Fruit fly (Drosophila melanogaster): Measurements from ENCODE around the gene Pdp1.
A peak's percentile ranks its signal among the peaks of the same experiment; 100 is the strongest.

DNA sequence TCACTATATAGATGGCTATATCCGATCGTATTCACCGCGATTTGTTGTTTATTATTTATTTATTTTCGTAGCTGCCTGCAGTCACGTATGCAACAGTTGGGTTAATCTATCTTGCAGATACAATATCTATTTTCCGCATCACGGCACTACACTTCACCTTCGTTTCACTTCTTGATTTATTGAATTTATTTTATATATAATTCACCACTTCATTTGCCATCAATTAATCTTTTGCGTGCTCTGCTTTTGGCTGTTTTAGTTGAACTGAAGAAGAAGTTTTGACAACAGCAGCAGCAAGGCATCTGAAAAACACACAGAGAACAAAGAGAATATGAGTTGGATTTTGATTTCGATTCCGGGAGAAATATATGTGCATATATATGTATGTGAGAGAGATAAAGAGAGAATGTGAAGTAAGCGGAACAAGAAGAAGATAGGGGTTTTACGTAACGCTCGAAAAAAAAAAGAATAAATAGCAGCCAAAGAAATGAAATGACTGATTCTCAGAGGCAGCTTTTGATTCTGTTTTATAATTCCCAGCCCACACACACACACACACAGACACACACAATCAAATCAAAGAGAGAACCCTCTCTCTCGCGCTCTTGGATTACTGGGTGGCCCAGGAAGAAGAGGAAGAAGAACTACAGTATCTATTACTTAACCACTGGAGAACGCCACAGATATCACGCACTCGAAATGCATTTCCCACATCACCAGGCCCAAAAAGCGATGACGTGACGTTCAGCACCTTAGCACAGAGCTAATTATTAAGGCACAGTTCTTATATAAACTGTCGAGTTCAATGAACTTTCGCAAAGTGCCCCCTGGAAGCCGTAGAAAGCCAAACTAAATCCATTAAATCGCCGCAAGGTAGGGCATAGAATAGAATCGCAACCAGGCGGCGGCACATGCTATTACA is 62.5 kb downstream of the Pdp1 start:
- TF ChIP-seq CG12768 (GFP tag; optimal IDR thresholded peaks at IDR 0.05) (no peak), CG33017 (tag; optimal IDR thresholded peaks at IDR 0.05) (no peak), toe (GFP tag; optimal IDR thresholded peaks at IDR 0.05) (no peak), CG7101 (tag; optimal IDR thresholded peaks at IDR 0.05) (no peak), CG11617 (GFP tag; optimal IDR thresholded peaks at IDR 0.05) (no peak), pad (GFP tag; optimal IDR thresholded peaks at IDR 0.05) (no peak), CG7045 (GFP tag; optimal IDR thresholded peaks at IDR 0.05) (no peak), CG1620 (GFP tag; optimal IDR thresholded peaks at IDR 0.05) (no peak), CG5204 (GFP tag; optimal IDR thresholded peaks at IDR 0.05) (no peak), kay (GFP tag; ENCODE audit: borderline replicate concordance) (peak; percentile 73), tj (GFP tag; optimal IDR thresholded peaks at IDR 0.05) (peak; percentile 18), ovo (GFP tag; optimal IDR thresholded peaks at IDR 0.05) (no peak)

Data from whole organism, adult.